Worm (Caenorhabditis elegans) whole organism, mixed stage, embryonic: ENCODE data around the gene F41E6.15.
A peak's percentile ranks its signal among the peaks of the same experiment; 100 is the strongest.

Source experiments
- M03D4.4 ChIP-seq: sonication (generic microtip); optimal IDR thresholded peaks from 2 replicates; lab custom pipeline; 2017; ENCODE audit warnings: mild to moderate bottlenecking, missing genetic modification characterization, missing compliant biosample characterization
- bed-3 ChIP-seq: fragments of 200-800 bp; sonication (Bioruptor generic); optimal IDR thresholded peaks from 3 replicates; lab custom pipeline; 2018; ENCODE audit warnings: mild to moderate bottlenecking, missing genetic modification characterization, moderate library complexity, missing compliant biosample characterization
- blmp-1 ChIP-seq: fragments of 150-350 bp; optimal IDR thresholded peaks from 2 replicates; lab custom pipeline; 2014; ENCODE audit warnings: missing biosample characterization, missing genetic modification characterization
- ceh-39 ChIP-seq: fragments of 150-350 bp; optimal IDR thresholded peaks from 2 replicates; lab custom pipeline; 2014; ENCODE audit warnings: missing biosample characterization, missing genetic modification characterization
- ceh-43 ChIP-seq: fragments of 200-800 bp; sonication (Bioruptor generic); optimal IDR thresholded peaks from 2 replicates; lab custom pipeline; 2018; ENCODE audit warnings: mild to moderate bottlenecking, missing genetic modification characterization, moderate library complexity, missing compliant biosample characterization
- ceh-83 ChIP-seq: fragments of 200-800 bp; sonication (Bioruptor generic); optimal IDR thresholded peaks from 2 replicates; lab custom pipeline; 2018; ENCODE audit warnings: mild to moderate bottlenecking, missing genetic modification characterization, missing compliant biosample characterization
- cnd-1 ChIP-seq: fragments of 200-800 bp; sonication (Bioruptor generic); optimal IDR thresholded peaks from 2 replicates; lab custom pipeline; 2018; ENCODE audit warnings: mild to moderate bottlenecking, missing genetic modification characterization, missing compliant biosample characterization
- drap-1 ChIP-seq: fragments of 200-800 bp; sonication (Bioruptor generic); optimal IDR thresholded peaks from 3 replicates; lab custom pipeline; 2018; ENCODE audit warnings: mild to moderate bottlenecking, missing genetic modification characterization, missing compliant biosample characterization
- elt-1 ChIP-seq: sonication (generic microtip); optimal IDR thresholded peaks from 2 replicates; lab custom pipeline; 2017; ENCODE audit warnings: missing genetic modification characterization, mild to moderate bottlenecking, missing compliant biosample characterization, antibody characterized with exemption, moderate library complexity, borderline replicate concordance; ENCODE audit not compliant: insufficient read depth
- elt-3 ChIP-seq: fragments of 150-350 bp; optimal IDR thresholded peaks from 2 replicates; lab custom pipeline; 2014; ENCODE audit warnings: missing biosample characterization, missing genetic modification characterization
- flh-1 ChIP-seq: fragments of 200-800 bp; sonication (Bioruptor generic); optimal IDR thresholded peaks from 2 replicates; lab custom pipeline; 2018; ENCODE audit warnings: mild to moderate bottlenecking, missing genetic modification characterization, moderate library complexity, missing compliant biosample characterization
- ham-2 ChIP-seq: fragments of 200-800 bp; sonication (Bioruptor generic); optimal IDR thresholded peaks from 2 replicates; lab custom pipeline; 2018; ENCODE audit warnings: mild to moderate bottlenecking, missing genetic modification characterization, missing compliant biosample characterization
- hlh-1 ChIP-seq: fragments of 150-350 bp; optimal IDR thresholded peaks from 2 replicates; lab custom pipeline; 2014; ENCODE audit warnings: missing biosample characterization, missing genetic modification reagents, missing genetic modification characterization
- lin-13 ChIP-seq: fragments of 150-350 bp; optimal IDR thresholded peaks from 2 replicates; lab custom pipeline; 2014; ENCODE audit warnings: missing biosample characterization, missing genetic modification characterization
- lin-32 ChIP-seq: fragments of 200-800 bp; sonication (Bioruptor generic); optimal IDR thresholded peaks from 2 replicates; lab custom pipeline; 2018; ENCODE audit warnings: mild to moderate bottlenecking, missing genetic modification characterization, missing compliant biosample characterization
- lsy-2 ChIP-seq: fragments of 150-350 bp; optimal IDR thresholded peaks from 2 replicates; lab custom pipeline; 2014; ENCODE audit warnings: missing biosample characterization, missing genetic modification characterization
- mab-5 ChIP-seq: fragments of 150-350 bp; optimal IDR thresholded peaks from 2 replicates; lab custom pipeline; 2014; ENCODE audit warnings: missing biosample characterization, missing genetic modification characterization
- mep-1 ChIP-seq: fragments of 150-350 bp; optimal IDR thresholded peaks from 2 replicates; lab custom pipeline; 2017; ENCODE audit warnings: missing biosample characterization, missing genetic modification reagents, missing genetic modification characterization, inconsistent platforms
- mls-2 ChIP-seq: sonication (generic microtip); optimal IDR thresholded peaks from 2 replicates; lab custom pipeline; 2016; ENCODE audit warnings: mild to moderate bottlenecking, missing genetic modification characterization, moderate library complexity, missing compliant biosample characterization
- nhr-12 ChIP-seq: fragments of 150-350 bp; optimal IDR thresholded peaks from 2 replicates; lab custom pipeline; 2014; ENCODE audit warnings: missing biosample characterization, missing genetic modification characterization
- nhr-2 ChIP-seq: fragments of 150-350 bp; optimal IDR thresholded peaks from 2 replicates; lab custom pipeline; 2014; ENCODE audit warnings: missing biosample characterization, missing genetic modification characterization
- nhr-28 ChIP-seq: fragments of 150-350 bp; optimal IDR thresholded peaks from 2 replicates; lab custom pipeline; 2014; ENCODE audit warnings: missing biosample characterization, missing genetic modification characterization
- nhr-76 ChIP-seq: sonication (generic microtip); optimal IDR thresholded peaks from 2 replicates; lab custom pipeline; 2017; ENCODE audit warnings: missing biosample characterization, missing genetic modification characterization
- pha-4 ChIP-seq: fragments of 150-350 bp; optimal IDR thresholded peaks from 2 replicates; lab custom pipeline; 2018; ENCODE audit warnings: missing biosample characterization, missing genetic modification reagents, missing genetic modification characterization
- sem-2 ChIP-seq: fragments of 200-800 bp; sonication (Bioruptor generic); optimal IDR thresholded peaks from 2 replicates; lab custom pipeline; 2018; ENCODE audit warnings: mild to moderate bottlenecking, missing genetic modification characterization, missing compliant biosample characterization
- snpc-4 ChIP-seq: fragments of 150-350 bp; optimal IDR thresholded peaks from 2 replicates; lab custom pipeline; 2014; ENCODE audit warnings: missing biosample characterization, missing genetic modification characterization
- sptf-1 ChIP-seq: sonication (generic microtip); optimal IDR thresholded peaks from 2 replicates; lab custom pipeline; 2017; ENCODE audit warnings: mild to moderate bottlenecking, missing genetic modification characterization, moderate library complexity, missing compliant biosample characterization
- tbx-8 ChIP-seq: fragments of 200-800 bp; sonication (Bioruptor generic); optimal IDR thresholded peaks from 2 replicates; lab custom pipeline; 2018; ENCODE audit warnings: mild to moderate bottlenecking, missing genetic modification characterization, moderate library complexity, missing compliant biosample characterization
- unc-120 ChIP-seq: sonication (generic microtip); optimal IDR thresholded peaks from 2 replicates; lab custom pipeline; 2017; ENCODE audit warnings: missing genetic modification characterization, missing compliant biosample characterization; ENCODE audit not compliant: poor library complexity, severe bottlenecking
- unc-39 ChIP-seq: fragments of 150-350 bp; optimal IDR thresholded peaks from 2 replicates; lab custom pipeline; 2014; ENCODE audit warnings: missing biosample characterization, missing genetic modification characterization
- zip-8 ChIP-seq: fragments of 150-350 bp; optimal IDR thresholded peaks from 2 replicates; lab custom pipeline; 2014; ENCODE audit warnings: missing biosample characterization, missing genetic modification characterization

The F41E6.15 gene

ce11 chrV:8610633-8611404, 8.3 kb upstream of the F41E6.15 start, which contains the start of gene fip-4:
Gene fip-4, minus strand, starts transcription at chrV:8611268.
- TF ChIP-seq lin-13 (no peak), pha-4 (tag; lab: Kevin White, UChicago) (no peak), mls-2 (tag; lab: Kevin White, UChicago) (no peak), tbx-8 (GFP tag; lab: Kevin White, UChicago) (no peak), blmp-1 (tag; lab: Kevin White, UChicago) (no peak), ceh-83 (no peak), sptf-1 (no peak), nhr-28 (no peak), zip-8 (tag; lab: Kevin White, UChicago) (no peak), unc-39 (tag; lab: Kevin White, UChicago) (no peak), bed-3 (GFP tag; lab: Kevin White, UChicago) (no peak), sem-2 (no peak), ham-2 (GFP tag; lab: Kevin White, UChicago) (no peak), elt-3 (no peak), snpc-4 (tag; lab: Kevin White, UChicago) (no peak), lin-32 (no peak), flh-1 (GFP tag; lab: Kevin White, UChicago) (no peak)
- TF ChIP-seq, all 35 proteins: peak for 0

ce11 chrV:8609776-8610529, 7.4 kb upstream of the F41E6.15 start:
- no peak for TF ChIP-seq lin-13
- TF ChIP-seq ham-2 (GFP tag; lab: Kevin White, UChicago) = peak; percentile 48

- TF ChIP-seq ceh-43 (GFP tag; lab: Kevin White, UChicago) (no peak), nhr-12 (tag; lab: Kevin White, UChicago) (no peak), unc-120 (tag; lab: Kevin White, UChicago) (no peak), ceh-39 (tag; lab: Kevin White, UChicago) (no peak), lin-13 (no peak), ceh-83 (no peak), snpc-4 (tag; lab: Kevin White, UChicago) (no peak), nhr-76 (tag; lab: Kevin White, UChicago) (no peak), pha-4 (tag; lab: Kevin White, UChicago) (no peak), unc-39 (tag; lab: Kevin White, UChicago) (no peak), drap-1 (no peak), nhr-28 (no peak), cnd-1 (tag; lab: Kevin White, UChicago) (no peak), sptf-1 (no peak), M03D4.4 (tag; lab: Kevin White, UChicago) (no peak), mep-1 (tag; lab: Kevin White, UChicago) (no peak), elt-1 (tag; lab: Kevin White, UChicago) (no peak)
Observed at ce11 chrV:8608483-8608882, 5.9 kb upstream of the F41E6.15 start.

- no peak for TF ChIP-seq sptf-1
- no peak for TF ChIP-seq lin-32
- no peak for TF ChIP-seq bed-3 (GFP tag; lab: Kevin White, UChicago)
- no peak for TF ChIP-seq lin-13
- TF ChIP-seq drap-1 = no peak
- no peak for TF ChIP-seq mab-5 (tag; lab: Kevin White, UChicago)
- TF ChIP-seq ham-2 (GFP tag; lab: Kevin White, UChicago) = no peak
- TF ChIP-seq sem-2 = no peak
- no peak for TF ChIP-seq mls-2 (tag; lab: Kevin White, UChicago)
- TF ChIP-seq snpc-4 (tag; lab: Kevin White, UChicago) = no peak
- no peak for TF ChIP-seq nhr-2 (tag; lab: Kevin White, UChicago)
- no peak for TF ChIP-seq unc-39 (tag; lab: Kevin White, UChicago)
- TF ChIP-seq M03D4.4 (tag; lab: Kevin White, UChicago) = no peak
- no peak for TF ChIP-seq unc-120 (tag; lab: Kevin White, UChicago)
- TF ChIP-seq hlh-1 (tag; lab: Kevin White, UChicago) = no peak
- TF ChIP-seq lsy-2 (tag; lab: Kevin White, UChicago) = no peak
Observed at ce11 chrV:8607353-8607850, 4.9 kb upstream of the F41E6.15 start, which contains the start of gene smk-1. Gene smk-1, plus strand, starts transcription at chrV:8607800.
